Fruit fly (Drosophila melanogaster) whole organism, embryonic: ENCODE data around the gene PIG-B.

ENCODE experiments used
- Awh ChIP-seq: fragments of 200-800 bp; sonication (Bioruptor generic); IDR thresholded peaks from 2 replicates; pipeline ENCODE4, ENCODE4 v1.3.6; 2022; ENCODE audit warnings: missing biosample characterization, missing genetic modification characterization
- CG10462 ChIP-seq: fragments of 200-800 bp; sonication (Bioruptor generic); optimal IDR thresholded peaks from 2 replicates; lab custom pipeline; 2016; ENCODE audit warnings: missing biosample characterization, missing genetic modification characterization
- CG11093 ChIP-seq: fragments of 200-800 bp; sonication (Bioruptor generic); IDR thresholded peaks from 3 replicates; pipeline ENCODE4 v1.3.6; 2022; ENCODE audit warnings: missing biosample characterization, missing genetic modification characterization
- CG13624 ChIP-seq: fragments of 200-800 bp; sonication (Bioruptor generic); optimal IDR thresholded peaks from 2 replicates; lab custom pipeline; 2016; ENCODE audit warnings: missing biosample characterization, missing genetic modification characterization
- CG14441 ChIP-seq: fragments of 200-800 bp; sonication (Bioruptor generic); IDR thresholded peaks from 2 replicates; pipeline ENCODE4 v1.3.6; 2022; ENCODE audit warnings: missing biosample characterization, missing genetic modification characterization
- CG14667 ChIP-seq: fragments of 200-800 bp; sonication (Bioruptor generic); IDR thresholded peaks from 2 replicates; pipeline ENCODE4 v1.3.6; 2022; ENCODE audit warnings: missing biosample characterization, missing genetic modification characterization
- CG14710 ChIP-seq: fragments of 200-800 bp; sonication (Bioruptor generic); optimal IDR thresholded peaks from 3 replicates; lab custom pipeline; 2019; ENCODE audit warnings: missing biosample characterization, mild to moderate bottlenecking, missing genetic modification characterization, moderate library complexity
- CG16813 ChIP-seq: fragments of 200-800 bp; sonication (Bioruptor generic); IDR thresholded peaks from 3 replicates; pipeline ENCODE4 v1.3.6; 2022; ENCODE audit warnings: missing biosample characterization, missing genetic modification characterization; ENCODE audit not compliant: partially characterized antibody
- CG17186 ChIP-seq: fragments of 200-800 bp; sonication (Bioruptor generic); optimal IDR thresholded peaks from 3 replicates; lab custom pipeline; 2017; ENCODE audit warnings: missing biosample characterization, missing genetic modification reagents, missing genetic modification characterization
- CG2199 ChIP-seq: fragments of 200-800 bp; sonication (Bioruptor generic); IDR thresholded peaks from 3 replicates; pipeline ENCODE4 v1.3.6; 2022; ENCODE audit warnings: missing biosample characterization, missing genetic modification characterization
- CG2889 ChIP-seq: fragments of 200-800 bp; sonication (Bioruptor generic); IDR thresholded peaks from 3 replicates; pipeline ENCODE4 v1.3.6; 2022; ENCODE audit warnings: missing biosample characterization, missing genetic modification characterization
- CG33557 ChIP-seq: fragments of 200-800 bp; sonication (Bioruptor generic); optimal IDR thresholded peaks from 2 replicates; lab custom pipeline; 2019; ENCODE audit warnings: missing biosample characterization, mild to moderate bottlenecking, missing genetic modification characterization, moderate library complexity
- CG4360 ChIP-seq: fragments of 200-800 bp; sonication (Bioruptor generic); IDR thresholded peaks from 2 replicates; pipeline ENCODE4 v1.3.6; 2022; ENCODE audit warnings: missing biosample characterization, missing genetic modification characterization
- CG6813 ChIP-seq: fragments of 200-800 bp; sonication (Bioruptor generic); optimal IDR thresholded peaks from 2 replicates; lab custom pipeline; 2017; ENCODE audit warnings: missing biosample characterization, missing genetic modification characterization, mild to moderate bottlenecking, moderate library complexity, missing genetic modification reagents
- CG8089 ChIP-seq: fragments of 200-800 bp; sonication (Bioruptor generic); optimal IDR thresholded peaks from 3 replicates; lab custom pipeline; 2016; ENCODE audit warnings: missing biosample characterization, missing genetic modification characterization
- D19B ChIP-seq: fragments of 200-800 bp; sonication (Bioruptor generic); optimal IDR thresholded peaks from 2 replicates; lab custom pipeline; 2017; ENCODE audit warnings: missing biosample characterization, mild to moderate bottlenecking, missing genetic modification characterization
- Dek ChIP-seq: fragments of 200-800 bp; sonication (Bioruptor generic); optimal IDR thresholded peaks from 3 replicates; lab custom pipeline; 2019; ENCODE audit warnings: missing biosample characterization, mild to moderate bottlenecking, missing genetic modification characterization, moderate library complexity
- Dref ChIP-seq: fragments of 200-800 bp; sonication (Bioruptor generic); IDR thresholded peaks from 2 replicates; pipeline ENCODE4 v1.3.6; 2022; ENCODE audit warnings: missing biosample characterization, missing genetic modification characterization
- Gsc ChIP-seq: fragments of 200-800 bp; sonication (Bioruptor generic); IDR thresholded peaks from 2 replicates; pipeline ENCODE4 v1.3.6; 2022; ENCODE audit warnings: missing biosample characterization, missing genetic modification characterization
- Hsf ChIP-seq: fragments of 200-800 bp; sonication (Bioruptor generic); optimal IDR thresholded peaks from 3 replicates; lab custom pipeline; 2016; ENCODE audit warnings: missing biosample characterization, missing genetic modification characterization
- Lim3 ChIP-seq: fragments of 200-800 bp; sonication (Bioruptor generic); IDR thresholded peaks from 2 replicates; pipeline ENCODE4 v1.3.6; 2022; ENCODE audit warnings: missing biosample characterization, missing genetic modification characterization
- Meics ChIP-seq: fragments of 200-800 bp; sonication (Bioruptor generic); optimal IDR thresholded peaks from 2 replicates; lab custom pipeline; 2017; ENCODE audit warnings: missing biosample characterization, mild to moderate bottlenecking, missing genetic modification characterization
- Nf-YA ChIP-seq: fragments of 200-800 bp; sonication (Bioruptor generic); IDR thresholded peaks from 2 replicates; pipeline ENCODE4 v1.3.6; 2022; ENCODE audit warnings: missing biosample characterization, missing genetic modification characterization
- Opbp ChIP-seq: fragments of 200-800 bp; sonication (Bioruptor generic); IDR thresholded peaks from 3 replicates; pipeline ENCODE4 v1.3.6; 2022; ENCODE audit warnings: missing biosample characterization, missing genetic modification characterization; ENCODE audit not compliant: partially characterized antibody
- Rx ChIP-seq: fragments of 200-800 bp; sonication (Bioruptor generic); IDR thresholded peaks from 2 replicates; pipeline ENCODE4 v1.3.6; 2022; ENCODE audit warnings: missing biosample characterization, missing genetic modification characterization
- Taf1 ChIP-seq: fragments of 200-800 bp; sonication (Bioruptor generic); IDR thresholded peaks from 2 replicates; pipeline ENCODE4 v1.3.6; 2022; ENCODE audit warnings: missing biosample characterization, missing genetic modification characterization
- bcd ChIP-seq: fragments of 200-800 bp; sonication (Bioruptor generic); optimal IDR thresholded peaks from 2 replicates; lab custom pipeline; 2017; ENCODE audit warnings: missing biosample characterization, mild to moderate bottlenecking, missing genetic modification characterization
- cwo ChIP-seq: fragments of 200-800 bp; sonication (Bioruptor generic); optimal IDR thresholded peaks from 3 replicates; lab custom pipeline; 2017; ENCODE audit warnings: missing biosample characterization, missing genetic modification characterization, mild to moderate bottlenecking, moderate library complexity, missing genetic modification reagents
- da ChIP-seq: fragments of 200-800 bp; sonication (Bioruptor generic); optimal IDR thresholded peaks from 2 replicates; lab custom pipeline; 2016; ENCODE audit warnings: missing biosample characterization, missing genetic modification characterization
- ems ChIP-seq: fragments of 200-800 bp; sonication (Bioruptor generic); optimal IDR thresholded peaks from 3 replicates; lab custom pipeline; 2016; ENCODE audit warnings: missing biosample characterization, missing genetic modification characterization
- eyg ChIP-seq: fragments of 200-800 bp; sonication (Bioruptor generic); optimal IDR thresholded peaks from 3 replicates; lab custom pipeline; 2016; ENCODE audit warnings: missing biosample characterization, missing genetic modification characterization
- fd64A ChIP-seq: fragments of 200-800 bp; sonication (Bioruptor generic); optimal IDR thresholded peaks from 3 replicates; lab custom pipeline; 2018; ENCODE audit warnings: missing biosample characterization, mild to moderate bottlenecking, missing genetic modification characterization
- ftz-f1 ChIP-seq: fragments of 200-800 bp; sonication (Bioruptor generic); optimal IDR thresholded peaks from 2 replicates; lab custom pipeline; 2016; ENCODE audit warnings: missing biosample characterization, missing genetic modification characterization
- grn ChIP-seq: fragments of 200-800 bp; sonication (Bioruptor generic); optimal IDR thresholded peaks from 3 replicates; lab custom pipeline; 2017; ENCODE audit warnings: missing biosample characterization, missing genetic modification characterization
- gt ChIP-seq: fragments of 200-800 bp; sonication (Bioruptor generic); IDR thresholded peaks from 2 replicates; pipeline ENCODE4 v1.3.6; 2022; ENCODE audit warnings: missing biosample characterization, missing genetic modification characterization
- ham ChIP-seq: fragments of 200-800 bp; sonication (Bioruptor generic); IDR thresholded peaks from 2 replicates; pipeline ENCODE4 v1.3.6; 2022; ENCODE audit warnings: missing biosample characterization, missing genetic modification characterization
- ind ChIP-seq: fragments of 200-800 bp; sonication (Bioruptor generic); optimal IDR thresholded peaks from 3 replicates; lab custom pipeline; 2016; ENCODE audit warnings: missing biosample characterization, missing genetic modification characterization
- jigr1 ChIP-seq: fragments of 200-800 bp; sonication (Bioruptor generic); IDR thresholded peaks from 3 replicates; pipeline ENCODE4 v1.3.6; 2022; ENCODE audit warnings: missing biosample characterization, missing genetic modification characterization
- kay ChIP-seq: fragments of 200-800 bp; sonication (Bioruptor generic); optimal IDR thresholded peaks from 2 replicates; lab custom pipeline; 2016; ENCODE audit warnings: missing biosample characterization, missing genetic modification characterization
- lmd ChIP-seq: fragments of 200-800 bp; sonication (Bioruptor generic); IDR thresholded peaks from 2 replicates; pipeline ENCODE4 v1.3.6; 2022; ENCODE audit warnings: missing biosample characterization, missing genetic modification characterization
- mam ChIP-seq: fragments of 200-800 bp; sonication (Bioruptor generic); optimal IDR thresholded peaks from 3 replicates; lab custom pipeline; 2016; ENCODE audit warnings: missing biosample characterization, missing genetic modification characterization
- mld ChIP-seq: fragments of 200-800 bp; sonication (Bioruptor generic); IDR thresholded peaks from 3 replicates; pipeline ENCODE4 v1.3.6; 2022; ENCODE audit warnings: missing biosample characterization, missing genetic modification characterization; ENCODE audit not compliant: partially characterized antibody
- pho ChIP-seq: fragments of 200-800 bp; sonication (Bioruptor generic); optimal IDR thresholded peaks from 2 replicates; lab custom pipeline; 2016; ENCODE audit warnings: missing biosample characterization, missing genetic modification characterization
- pita ChIP-seq: fragments of 200-800 bp; sonication (Bioruptor generic); optimal IDR thresholded peaks from 2 replicates; lab custom pipeline; 2017; ENCODE audit warnings: missing biosample characterization, mild to moderate bottlenecking, missing genetic modification characterization
- rib ChIP-seq: fragments of 200-800 bp; sonication (Bioruptor generic); IDR thresholded peaks from 2 replicates; pipeline ENCODE4 v1.3.6; 2022; ENCODE audit warnings: missing biosample characterization, missing genetic modification characterization
- sd ChIP-seq: fragments of 200-800 bp; sonication (Bioruptor generic); optimal IDR thresholded peaks from 3 replicates; lab custom pipeline; 2018; ENCODE audit warnings: missing biosample characterization, mild to moderate bottlenecking, missing genetic modification characterization, moderate library complexity
- sens ChIP-seq: fragments of 200-800 bp; sonication (Bioruptor generic); peaks from one replicate; lab custom pipeline; 2016; ENCODE audit warnings: missing biosample characterization, missing genetic modification characterization
- tio ChIP-seq: fragments of 200-800 bp; sonication (Bioruptor generic); optimal IDR thresholded peaks from 2 replicates; lab custom pipeline; 2017; ENCODE audit warnings: missing biosample characterization, missing genetic modification characterization, inconsistent platforms
- twi ChIP-seq: fragments of 200-800 bp; optimal IDR thresholded peaks from 2 replicates; lab custom pipeline; 2019; ENCODE audit warnings: missing biosample characterization, mild to moderate bottlenecking, missing genetic modification characterization, moderate library complexity
- vfl ChIP-seq: fragments of 200-800 bp; sonication (Bioruptor generic); optimal IDR thresholded peaks from 2 replicates; lab custom pipeline; 2016; ENCODE audit warnings: missing biosample characterization, missing genetic modification characterization
- wek ChIP-seq: fragments of 200-800 bp; sonication (Bioruptor generic); optimal IDR thresholded peaks from 3 replicates; lab custom pipeline; 2018; ENCODE audit warnings: missing biosample characterization, mild to moderate bottlenecking, missing genetic modification characterization, moderate library complexity

The PIG-B gene

DNA sequence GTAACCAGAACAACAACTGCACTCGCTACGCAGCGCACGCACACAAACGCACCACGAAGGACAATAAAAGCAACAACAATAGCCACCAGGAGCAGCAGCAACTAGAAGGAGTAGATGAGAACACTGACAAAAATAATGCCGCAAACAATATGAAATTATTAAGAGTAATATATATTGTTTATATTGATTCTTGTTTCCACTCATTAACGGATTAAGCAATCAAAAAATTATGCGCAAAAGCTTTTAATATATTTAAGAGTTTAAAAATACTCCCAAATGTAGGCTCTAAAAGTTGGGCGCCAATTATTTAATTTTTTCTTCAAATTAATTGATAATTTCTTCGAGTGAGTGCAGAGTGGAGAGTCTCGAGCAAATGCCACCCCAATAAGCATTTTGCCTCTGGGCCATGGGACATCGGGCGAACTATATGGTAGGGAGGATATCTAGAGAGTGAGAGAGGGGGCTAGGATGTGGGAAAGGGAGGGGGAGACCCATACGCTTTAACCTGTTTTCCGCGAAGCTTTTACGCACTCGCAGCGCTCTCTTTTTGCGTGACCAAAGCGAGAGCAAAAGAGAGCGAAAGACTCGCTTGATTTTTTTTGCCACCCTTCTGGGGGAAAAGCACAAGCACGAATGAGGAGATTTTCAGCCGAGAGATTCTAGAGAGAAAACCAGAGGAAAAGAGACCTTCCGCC lies 13.9 kb downstream of the PIG-B start, which contains the start of gene Rdh (continued):
- TF ChIP-seq CG14667 (peak; percentile 45; the same call in 1 of the 2 replicates), ems (GFP tag; lab: Kevin White, UChicago) (no peak), eyg (GFP tag; lab: Kevin White, UChicago) (no peak), Gsc (GFP tag; lab: Robert Waterston, UW) (no peak), CG4360 (GFP tag; lab: Robert Waterston, UW) (peak; percentile 62; the same call in 1 of the 2 replicates), kay (GFP tag; lab: Kevin White, UChicago) (peak; percentile 64), sens (GFP tag; lab: Kevin White, UChicago) (peak; percentile 94), CG14441 (peak; percentile 61), CG16813 (GFP tag; lab: Robert Waterston, UW) (no peak), lmd (GFP tag; lab: Robert Waterston, UW) (peak; percentile 63), jigr1 (GFP tag; lab: Robert Waterston, UW) (no peak), Rx (GFP tag; lab: Robert Waterston, UW) (no peak), wek (no peak), ham (GFP tag; lab: Robert Waterston, UW) (no peak), Meics (GFP tag; lab: Kevin White, UChicago) (peak; percentile 87), CG10462 (peak; percentile 24), vfl (GFP tag; lab: Kevin White, UChicago) (peak; percentile 22), ind (peak; percentile 75), mam (peak; percentile 51), pho (peak; percentile 21), da (GFP tag; lab: Kevin White, UChicago) (no peak), D19B (GFP tag; lab: Kevin White, UChicago) (peak; percentile 45), twi (tag; lab: Kevin White, UChicago) (peak; percentile 51), CG17186 (GFP tag; lab: Kevin White, UChicago) (no peak), sd (tag; lab: Kevin White, UChicago) (peak; percentile 39), gt (GFP tag; lab: Robert Waterston, UW) (no peak), CG14710 (tag; lab: Kevin White, UChicago) (peak; percentile 76), CG13624 (GFP tag; lab: Kevin White, UChicago) (no peak), CG2199 (GFP tag; lab: Robert Waterston, UW) (no peak), Dek (tag; lab: Kevin White, UChicago) (peak; percentile 84), CG11093 (peak; percentile 60; the same call in 1 of the 3 replicates), CG6813 (GFP tag; lab: Kevin White, UChicago) (peak; percentile 82), bcd (GFP tag; lab: Kevin White, UChicago) (peak; percentile 73), CG2889 (GFP tag; lab: Robert Waterston, UW) (no peak), grn (GFP tag; lab: Kevin White, UChicago) (no peak), Opbp (GFP tag; lab: Robert Waterston, UW) (0 out of 3 replicates have a peak, but pooled peaks have one; percentile 15), cwo (GFP tag; lab: Kevin White, UChicago) (peak; percentile 82), Nf-YA (no peak), Dref (GFP tag; lab: Robert Waterston, UW) (no peak), mld (no peak), Lim3 (GFP tag; lab: Robert Waterston, UW) (no peak), ftz-f1 (no peak), Taf1 (GFP tag; lab: Robert Waterston, UW) (0 out of 2 replicates have a peak, but pooled peaks have one; percentile 10), CG8089 (GFP tag; lab: Kevin White, UChicago) (no peak), rib (GFP tag; lab: Robert Waterston, UW) (peak; percentile 34; the same call in 1 of the 2 replicates), tio (peak; percentile 70), Hsf (GFP tag; lab: Kevin White, UChicago) (peak; percentile 69), pita (no peak), CG33557 (peak; percentile 69), Awh (GFP tag; lab: Robert Waterston, UW) (peak; percentile 55; the same call in 1 of the 2 replicates), fd64A (GFP tag; lab: Kevin White, UChicago) (no peak)
